Fruit fly (Drosophila melanogaster): Measurements from ENCODE around the gene CG11601.

CG11601 gene

dm6 chr2L:297480-298284, 14.6 kb upstream of the CG11601 start, which contains the start of gene Pi3K21B (continued):
- TF ChIP-seq CG3163 (GFP tag; optimal IDR thresholded peaks at IDR 0.05) (peak; percentile 78), CG18619 (GFP tag; optimal IDR thresholded peaks at IDR 0.05) (peak; percentile 87), CG9727 (GFP tag; optimal IDR thresholded peaks at IDR 0.05) (peak; percentile 87), CG1832 (GFP tag; optimal IDR thresholded peaks at IDR 0.05) (no peak), D19A (tag; optimal IDR thresholded peaks at IDR 0.05) (peak; percentile 78), Asciz (GFP tag; optimal IDR thresholded peaks at IDR 0.05) (peak; percentile 67), pzg (GFP tag; optimal IDR thresholded peaks at IDR 0.05) (peak; percentile 78), NK7.1 (GFP tag; optimal IDR thresholded peaks at IDR 0.05) (peak; percentile 59), grn (GFP tag; optimal IDR thresholded peaks at IDR 0.05) (peak; percentile 56), tx (GFP tag; optimal IDR thresholded peaks at IDR 0.05) (peak; percentile 90), CG12744 (GFP tag; optimal IDR thresholded peaks at IDR 0.05) (peak; percentile 85), gem (tag; optimal IDR thresholded peaks at IDR 0.05) (peak; percentile 95), CG18476 (GFP tag; optimal IDR thresholded peaks at IDR 0.05) (peak; percentile 79), HLH4C (GFP tag; IDR thresholded peaks at IDR 0.05; ENCODE audit: partially characterized antibody) (no peak), CG42726 (GFP tag; IDR thresholded peaks at IDR 0.05; ENCODE audit: partially characterized antibody) (0 out of 2 replicates have a peak, but pooled peaks have one; percentile 39), Nf-YC (tag; optimal IDR thresholded peaks at IDR 0.05) (peak; percentile 86), CG7745 (tag; optimal IDR thresholded peaks at IDR 0.05) (no peak), CG31365 (tag; optimal IDR thresholded peaks at IDR 0.05) (no peak), esg (GFP tag; conservative IDR thresholded peaks at IDR 0.05) (peak; percentile 87), CG2202 (tag; optimal IDR thresholded peaks at IDR 0.05) (peak; percentile 62), shn (GFP tag; optimal IDR thresholded peaks at IDR 0.05) (peak; percentile 93), tup (GFP tag; optimal IDR thresholded peaks at IDR 0.05) (peak; percentile 90), stc (GFP tag; IDR thresholded peaks at IDR 0.05) (peak; percentile 66), CG3065 (GFP tag; optimal IDR thresholded peaks at IDR 0.05) (peak; percentile 70), CG31441 (GFP tag; IDR thresholded peaks at IDR 0.05) (peak; percentile 87), CG3995 (GFP tag; optimal IDR thresholded peaks at IDR 0.05) (peak; percentile 87), vfl (GFP tag; optimal IDR thresholded peaks at IDR 0.05) (peak; percentile 92), CG15269 (tag; optimal IDR thresholded peaks at IDR 0.05) (peak; percentile 93), ewg (GFP tag; optimal IDR thresholded peaks at IDR 0.05) (peak; percentile 74), sens-2 (GFP tag; IDR thresholded peaks at IDR 0.05) (peak; percentile 59; the same call in 1 of the 2 replicates), lola (GFP tag; optimal IDR thresholded peaks at IDR 0.05) (peak in 1 of 3 experiments; percentile 90), gsb-n (tag; optimal IDR thresholded peaks at IDR 0.05) (peak; percentile 82), CG10431 (GFP tag; optimal IDR thresholded peaks at IDR 0.05) (peak; percentile 78), Scr (GFP tag; IDR thresholded peaks at IDR 0.05; ENCODE audit: partially characterized antibody) (no peak), corto (GFP tag; optimal IDR thresholded peaks at IDR 0.05) (peak; percentile 78), slp2 (GFP tag; optimal IDR thresholded peaks at IDR 0.05) (peak; percentile 78), fru (optimal IDR thresholded peaks at IDR 0.05) (no peak), CG14965 (GFP tag; optimal IDR thresholded peaks at IDR 0.05; ENCODE audit: borderline replicate concordance) (peak; percentile 55), croc (GFP tag; conservative IDR thresholded peaks at IDR 0.05) (peak; percentile 67), CG1529 (GFP tag; optimal IDR thresholded peaks at IDR 0.05) (peak; percentile 76), Dad (GFP tag; optimal IDR thresholded peaks at IDR 0.05) (peak; percentile 92), mam (GFP tag; optimal IDR thresholded peaks at IDR 0.05) (peak; percentile 96), ATbp (GFP tag; optimal IDR thresholded peaks at IDR 0.05) (peak; percentile 51), ttk (GFP tag; IDR thresholded peaks at IDR 0.05) (peak; percentile 84), nom (GFP tag; optimal IDR thresholded peaks at IDR 0.05) (peak; percentile 59), CG10654 (GFP tag; optimal IDR thresholded peaks at IDR 0.05) (peak; percentile 86), CG7372 (GFP tag; IDR thresholded peaks at IDR 0.05) (peak; percentile 80), CG18011 (GFP tag; optimal IDR thresholded peaks at IDR 0.05) (peak; percentile 80)

Measured in whole organism, embryonic.